Worm (Caenorhabditis elegans) whole organism, L4/young adult: Measurements from ENCODE around the gene W06G6.20.

Experiments used
- W03F9.2 ChIP-seq: fragments of 150-350 bp; optimal IDR thresholded peaks from 2 replicates; lab custom pipeline; 2014; ENCODE audit warnings: missing biosample characterization, missing genetic modification characterization
- dao-5 ChIP-seq: sonication (generic microtip); optimal IDR thresholded peaks from 2 replicates; lab custom pipeline; 2016; ENCODE audit warnings: missing genotype, missing genetic modification characterization, moderate library complexity, missing compliant biosample characterization
- him-1 ChIP-seq: sonication (generic microtip); optimal IDR thresholded peaks from 2 replicates; lab custom pipeline; 2016; ENCODE audit warnings: missing genotype, missing genetic modification reagents, missing genetic modification characterization, missing compliant biosample characterization

The W06G6.20 gene

DNA sequence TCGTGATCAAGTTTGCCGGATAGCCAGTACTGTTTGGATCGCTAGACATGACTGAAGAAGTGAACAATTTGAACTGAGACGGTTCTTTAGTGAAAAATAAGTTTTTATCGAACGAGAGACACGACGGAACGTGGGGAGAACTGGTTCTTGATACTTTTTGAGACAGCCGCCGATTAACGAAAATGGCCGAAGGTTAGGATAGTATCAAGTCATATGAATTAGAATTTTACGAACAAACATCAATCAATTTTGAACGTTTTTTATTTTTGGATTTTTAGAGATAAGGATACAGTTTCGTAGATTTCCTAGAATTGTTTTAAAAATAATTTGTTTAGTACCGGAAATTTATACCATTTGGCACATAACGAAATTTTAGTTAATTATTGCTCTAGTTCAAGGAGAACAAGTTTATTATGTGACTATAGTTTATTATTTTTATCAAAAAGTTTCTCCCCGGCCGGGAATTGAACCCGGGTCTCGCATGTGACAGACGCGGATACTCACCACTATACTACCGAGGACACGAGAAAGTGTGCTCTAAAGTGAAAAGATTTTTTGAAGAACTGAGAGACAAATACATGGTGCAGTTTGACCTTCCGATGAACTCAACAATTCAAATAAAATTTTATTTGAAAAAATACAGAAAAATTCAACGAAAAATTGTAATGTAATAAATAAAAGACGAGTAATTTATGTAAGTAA, at the start of gene W06G6.20:
W06G6.20 (minus strand) TSS at position 51 of the 702 bp plus-strand sequence.
- TF ChIP-seq him-1 (tag; lab: Kevin White, UChicago): no peak
- no peak for TF ChIP-seq dao-5 (tag; lab: Kevin White, UChicago)
- no peak for TF ChIP-seq W03F9.2 (tag; lab: Kevin White, UChicago)

DNA sequence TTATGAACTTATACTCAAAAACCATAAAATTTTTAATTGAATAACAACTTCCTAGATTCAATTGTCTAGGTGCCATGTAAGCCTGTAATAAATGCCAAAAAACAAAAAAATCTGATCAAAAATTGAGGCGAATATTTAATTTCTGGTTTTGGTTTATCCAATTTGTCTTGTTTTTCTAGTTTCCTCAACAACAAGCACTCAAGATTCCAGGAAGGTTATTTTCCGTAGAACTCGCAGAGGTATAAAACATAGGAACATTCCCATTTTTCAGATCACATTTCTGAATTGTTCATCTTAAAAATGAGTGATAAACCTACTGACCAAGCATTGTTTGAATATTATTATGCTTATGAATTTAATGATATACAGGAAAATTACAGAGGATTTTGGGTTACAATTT, 49.0 kb upstream of the W06G6.20 start, which contains the start of gene srw-41:
srw-41 (plus strand) TSS at position 301 of the 400 bp plus-strand sequence.
- no peak for TF ChIP-seq W03F9.2 (tag; lab: Kevin White, UChicago)
- no peak for TF ChIP-seq dao-5 (tag; lab: Kevin White, UChicago)
- no peak for TF ChIP-seq him-1 (tag; lab: Kevin White, UChicago)

DNA sequence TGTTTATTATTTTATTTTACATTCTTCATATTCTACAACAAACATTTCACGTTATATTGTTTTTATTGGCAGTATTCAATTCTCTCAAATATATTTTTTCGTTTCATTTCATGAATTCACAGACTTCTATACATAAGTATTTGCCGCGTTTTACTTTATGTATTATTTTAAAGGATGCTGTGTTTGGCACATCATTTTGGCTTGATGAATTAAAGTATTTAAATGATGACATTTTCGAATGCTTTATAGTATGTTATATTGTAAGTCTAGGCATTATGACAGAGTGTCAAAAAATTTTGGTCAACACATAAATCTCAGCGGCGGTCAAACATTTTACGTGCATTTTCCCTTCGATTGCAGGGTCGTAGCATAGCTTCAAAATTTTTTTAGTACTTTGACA, 47.3 kb upstream of the W06G6.20 start:
- TF ChIP-seq dao-5 (tag; lab: Kevin White, UChicago): no peak
- no peak for TF ChIP-seq him-1 (tag; lab: Kevin White, UChicago)
- TF ChIP-seq W03F9.2 (tag; lab: Kevin White, UChicago): no peak

DNA sequence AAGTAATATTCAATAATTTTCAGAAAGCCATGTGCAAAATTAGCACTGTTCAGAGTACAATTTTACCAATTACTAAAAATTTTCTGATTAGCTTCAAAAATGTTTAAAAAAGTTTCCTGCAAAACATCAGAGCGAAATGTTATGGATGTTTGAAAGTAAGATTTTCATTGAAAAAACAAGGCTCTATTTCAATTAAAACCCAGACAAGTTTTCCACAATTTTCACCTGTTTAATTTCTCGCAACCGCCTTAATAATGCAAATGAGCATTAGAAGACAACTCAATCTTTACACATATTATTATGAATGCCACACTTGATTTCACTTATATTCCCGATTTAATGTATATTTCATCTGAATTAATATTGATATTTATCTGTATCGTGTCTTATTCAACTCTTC, 46.4 kb upstream of the W06G6.20 start, which contains the start of gene srz-101:
srz-101 (plus strand) TSS at position 301 of the 400 bp plus-strand sequence.
- TF ChIP-seq dao-5 (tag; lab: Kevin White, UChicago) (no peak), him-1 (tag; lab: Kevin White, UChicago) (no peak), W03F9.2 (tag; lab: Kevin White, UChicago) (no peak)

DNA sequence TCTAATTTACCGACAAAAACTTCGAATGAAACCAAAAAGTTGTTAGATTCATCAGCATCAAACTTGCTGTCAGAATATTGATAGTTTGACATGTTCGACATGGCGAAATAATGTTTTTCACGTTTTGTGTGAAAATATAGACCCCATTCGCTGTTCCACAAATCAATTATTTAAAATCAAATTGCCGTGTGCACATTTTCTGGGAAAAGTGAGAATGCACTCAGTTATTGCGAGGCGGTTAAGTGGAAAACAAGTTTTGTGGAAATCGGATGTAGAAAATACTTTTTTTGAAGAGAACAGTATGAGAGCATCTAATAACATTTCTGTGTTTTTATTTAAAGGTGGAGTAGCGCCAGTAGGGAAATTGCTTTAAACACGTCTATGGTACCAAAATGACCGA, 45.6 kb upstream of the W06G6.20 start, which contains the start of gene srw-42:
srw-42 (minus strand) TSS at position 101 of the 400 bp plus-strand sequence.
- TF ChIP-seq him-1 (tag; lab: Kevin White, UChicago) (no peak), dao-5 (tag; lab: Kevin White, UChicago) (no peak)

DNA sequence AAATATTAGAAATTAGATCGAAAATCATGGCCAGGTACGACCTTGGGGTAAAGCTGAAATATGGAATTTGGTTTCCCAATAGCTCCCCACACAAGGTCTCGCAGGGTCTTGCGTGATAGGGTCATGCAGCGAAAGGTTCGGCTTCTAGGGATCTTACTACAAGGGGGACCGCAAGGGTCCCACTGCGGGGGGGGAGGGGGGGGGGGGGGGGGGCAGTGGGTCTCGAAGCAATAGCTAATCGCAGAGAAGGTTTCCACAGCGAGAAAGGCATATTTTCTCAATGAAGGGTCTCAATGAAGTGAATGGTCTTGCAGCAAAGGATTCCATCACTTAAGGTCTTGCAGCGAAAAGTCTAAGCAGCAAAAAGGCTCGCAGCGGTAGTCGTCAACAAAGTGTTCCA, 44.8 kb upstream of the W06G6.20 start:
- TF ChIP-seq W03F9.2 (tag; lab: Kevin White, UChicago) (no peak), dao-5 (tag; lab: Kevin White, UChicago) (no peak), him-1 (tag; lab: Kevin White, UChicago) (no peak)

DNA sequence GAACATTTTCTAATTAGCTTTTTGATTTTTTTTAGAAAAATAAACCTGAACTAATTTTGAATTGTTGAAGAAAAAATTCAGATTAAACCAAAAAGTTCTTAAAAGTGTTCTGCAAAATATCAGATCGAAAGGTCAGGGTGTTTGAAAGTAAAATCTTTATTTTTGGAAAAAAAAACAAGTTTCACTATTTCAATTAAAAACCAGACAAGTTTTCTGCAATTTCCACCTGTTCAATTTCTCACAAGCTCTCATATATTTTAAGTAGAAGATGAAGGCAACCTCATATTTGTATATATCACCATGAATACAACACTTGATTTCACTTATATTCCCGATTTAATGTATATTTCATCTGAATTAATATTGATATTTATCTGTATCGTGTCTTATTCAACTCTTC, 39.1 kb upstream of the W06G6.20 start, which contains the start of gene srz-102:
srz-102 (plus strand) TSS at position 301 of the 400 bp plus-strand sequence.
- TF ChIP-seq him-1 (tag; lab: Kevin White, UChicago) (no peak), dao-5 (tag; lab: Kevin White, UChicago) (no peak), W03F9.2 (tag; lab: Kevin White, UChicago) (no peak)

DNA sequence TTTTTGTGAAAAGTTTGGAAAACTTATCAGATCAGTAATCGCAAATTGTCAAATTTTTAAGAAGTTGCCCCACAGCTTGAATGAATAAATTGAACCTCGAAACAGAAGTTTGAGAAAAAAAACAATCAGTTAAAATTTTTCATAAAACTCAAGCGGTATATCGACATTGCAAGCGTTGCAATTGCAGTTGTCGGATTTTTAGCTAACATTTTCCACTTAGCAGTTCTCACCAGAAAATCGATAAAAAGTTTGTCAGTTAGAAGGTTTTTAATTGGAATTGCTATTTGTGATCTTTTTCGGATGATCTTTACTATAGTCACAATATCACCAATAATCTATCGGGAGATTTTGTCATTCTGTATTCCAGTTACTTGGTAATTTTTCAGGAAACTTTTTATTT, 37.6 kb upstream of the W06G6.20 start, which contains the start of gene srw-43:
srw-43 (plus strand) TSS at position 301 of the 400 bp plus-strand sequence.
- TF ChIP-seq dao-5 (tag; lab: Kevin White, UChicago) (no peak), W03F9.2 (tag; lab: Kevin White, UChicago) (no peak), him-1 (tag; lab: Kevin White, UChicago) (no peak)

DNA sequence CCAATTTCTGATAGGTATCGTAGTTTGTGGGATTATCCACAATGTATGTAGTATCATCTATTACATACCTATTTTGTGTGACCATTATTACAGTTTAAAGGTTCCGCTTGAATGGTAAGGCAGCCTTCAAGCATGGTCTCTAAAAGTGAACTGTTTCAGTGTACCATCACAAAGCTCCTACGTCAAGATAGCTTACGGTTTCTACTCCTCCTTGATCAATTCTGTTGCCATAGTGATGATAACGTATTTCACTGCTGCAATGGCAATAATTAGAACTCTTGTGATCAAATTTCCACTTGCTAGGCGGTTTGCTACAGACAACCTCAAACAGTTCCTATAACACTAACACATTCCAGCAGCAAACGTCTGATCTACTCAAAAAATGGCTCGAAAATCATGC, 35.2 kb upstream of the W06G6.20 start:
- TF ChIP-seq dao-5 (tag; lab: Kevin White, UChicago) (no peak), W03F9.2 (tag; lab: Kevin White, UChicago) (no peak), him-1 (tag; lab: Kevin White, UChicago) (no peak)

DNA sequence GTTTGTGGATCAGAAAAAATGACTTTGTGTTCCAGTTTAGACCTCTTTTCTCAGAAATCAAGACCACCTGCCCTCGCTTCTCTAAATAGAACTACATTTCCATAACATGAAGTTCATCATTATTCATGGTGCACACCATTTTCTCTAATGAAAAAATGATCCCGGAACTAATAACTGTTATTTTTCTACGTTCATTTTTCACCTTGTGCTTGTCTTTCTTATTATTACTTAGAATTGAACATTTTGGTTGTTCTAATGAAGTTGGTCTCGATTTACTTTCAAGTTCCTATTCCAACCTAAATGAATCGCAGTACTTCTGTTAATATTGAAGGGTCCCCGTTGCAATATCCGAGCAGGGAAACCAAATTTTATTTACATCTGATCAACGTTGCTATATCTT, 34.7 kb upstream of the W06G6.20 start, which contains the start of gene srw-36:
srw-36 (plus strand) TSS at position 301 of the 400 bp plus-strand sequence.
- TF ChIP-seq him-1 (tag; lab: Kevin White, UChicago) (no peak), W03F9.2 (tag; lab: Kevin White, UChicago) (no peak), dao-5 (tag; lab: Kevin White, UChicago) (no peak)

DNA sequence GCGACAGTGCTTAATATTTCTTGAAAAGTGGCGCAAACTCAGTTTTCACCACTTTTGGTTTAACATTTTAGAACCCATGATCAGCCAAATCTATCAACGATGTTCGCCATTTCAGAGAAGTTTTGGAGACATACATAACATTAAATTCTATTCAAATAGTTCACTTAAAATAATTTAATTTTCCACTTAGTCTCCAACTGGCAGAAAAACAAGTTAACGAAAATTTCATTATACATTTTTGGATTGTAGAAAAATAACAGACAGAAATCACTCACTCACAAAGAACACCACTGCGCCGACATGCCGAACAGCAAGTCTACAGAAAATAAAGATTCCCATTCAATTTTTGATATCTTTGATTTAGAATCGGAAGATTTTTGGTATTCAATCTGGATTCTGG, 31.8 kb upstream of the W06G6.20 start, which contains the start of gene srw-44:
srw-44 (plus strand) TSS at position 301 of the 400 bp plus-strand sequence.
- TF ChIP-seq W03F9.2 (tag; lab: Kevin White, UChicago) (no peak), dao-5 (tag; lab: Kevin White, UChicago) (no peak), him-1 (tag; lab: Kevin White, UChicago) (no peak)

DNA sequence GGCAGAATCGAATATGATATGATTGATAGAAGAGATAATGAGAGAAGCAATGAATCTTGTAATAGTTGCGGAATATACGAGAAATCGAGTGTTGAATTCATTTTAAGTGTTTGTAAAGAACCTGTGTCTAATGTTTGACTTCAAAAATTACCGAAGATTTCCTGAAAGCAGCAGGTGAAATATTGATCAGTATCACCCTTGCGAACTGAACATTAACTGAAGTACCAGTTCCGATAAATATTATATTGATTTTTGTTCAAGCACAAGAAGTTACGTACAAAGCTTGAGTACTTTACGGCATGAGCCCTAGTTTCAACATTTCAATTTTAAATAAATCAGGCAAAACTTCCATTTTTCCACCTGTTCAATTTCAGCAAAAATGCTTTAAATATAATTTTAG, 31.1 kb upstream of the W06G6.20 start, which contains the start of gene srz-103:
srz-103 (minus strand) TSS at position 101 of the 400 bp plus-strand sequence.
- TF ChIP-seq him-1 (tag; lab: Kevin White, UChicago) (no peak), dao-5 (tag; lab: Kevin White, UChicago) (no peak), W03F9.2 (tag; lab: Kevin White, UChicago) (no peak)

DNA sequence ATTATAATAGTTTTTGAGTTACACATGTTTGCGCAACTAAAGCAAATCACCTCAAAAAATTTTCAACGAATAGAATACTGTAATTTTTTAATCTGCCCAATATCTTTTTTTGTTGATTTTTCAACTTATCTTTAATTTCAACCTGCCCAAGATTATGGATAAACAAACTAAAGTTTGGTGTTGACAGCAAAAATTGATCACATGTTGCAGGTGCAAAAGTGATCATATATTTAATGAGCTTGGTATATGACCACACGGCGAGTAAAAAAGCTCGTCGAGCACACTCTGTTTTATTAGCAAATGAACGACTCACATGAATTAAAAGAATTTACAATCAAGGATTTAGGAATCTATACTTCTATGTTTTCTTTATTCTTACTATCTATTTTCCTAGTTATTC, 27.4 kb upstream of the W06G6.20 start, which contains the start of gene srz-1:
srz-1 (plus strand) TSS at position 301 of the 400 bp plus-strand sequence.
- TF ChIP-seq dao-5 (tag; lab: Kevin White, UChicago) (no peak), W03F9.2 (tag; lab: Kevin White, UChicago) (no peak), him-1 (tag; lab: Kevin White, UChicago) (no peak)
